Worm (Caenorhabditis elegans) whole organism, L3 larva: Measurements from ENCODE around the gene F16F9.3.

Experiments used
- aly-2 ChIP-seq: fragments of 150-350 bp; optimal IDR thresholded peaks from 2 replicates; lab custom pipeline; 2014; ENCODE audit warnings: missing biosample characterization, missing genetic modification characterization
- ceh-16 ChIP-seq: sonication (generic microtip); optimal IDR thresholded peaks from 2 replicates; lab custom pipeline; 2017; ENCODE audit warnings: missing biosample characterization, missing genetic modification characterization
- ceh-82 ChIP-seq: fragments of 150-350 bp; optimal IDR thresholded peaks from 2 replicates; lab custom pipeline; 2014; ENCODE audit warnings: missing biosample characterization, missing genetic modification characterization
- ceh-9 ChIP-seq: sonication (generic microtip); optimal IDR thresholded peaks from 2 replicates; lab custom pipeline; 2018; ENCODE audit warnings: missing biosample characterization, missing genetic modification characterization
- daf-12 ChIP-seq: fragments of 150-350 bp; optimal IDR thresholded peaks from 2 replicates; lab custom pipeline; 2014; ENCODE audit warnings: missing biosample characterization, missing genetic modification reagents, missing genetic modification characterization
- elt-2 ChIP-seq: sonication (generic microtip); optimal IDR thresholded peaks from 2 replicates; lab custom pipeline; 2016; ENCODE audit warnings: missing genetic modification reagents, mild to moderate bottlenecking, missing genetic modification characterization, missing compliant biosample characterization
- eor-1 ChIP-seq, 2 experiments: fragments of 150-350 bp; optimal IDR thresholded peaks; 2 replicates each; lab custom pipeline; 2014 to 2018; ENCODE audit warnings: missing biosample characterization in 2 of 2, missing genetic modification characterization in 2 of 2
- jun-1 ChIP-seq: fragments of 150-350 bp; optimal IDR thresholded peaks from 2 replicates; lab custom pipeline; 2014; ENCODE audit warnings: missing biosample characterization, missing genetic modification reagents, missing genetic modification characterization
- lin-15B ChIP-seq: fragments of 150-350 bp; optimal IDR thresholded peaks from 2 replicates; lab custom pipeline; 2014; ENCODE audit warnings: missing biosample characterization, missing genetic modification characterization
- lsy-12 ChIP-seq: sonication (generic microtip); optimal IDR thresholded peaks from 2 replicates; lab custom pipeline; 2016; ENCODE audit warnings: mild to moderate bottlenecking, missing genetic modification characterization, missing compliant biosample characterization
- mdl-1 ChIP-seq: fragments of 150-350 bp; optimal IDR thresholded peaks from 2 replicates; lab custom pipeline; 2014; ENCODE audit warnings: missing biosample characterization, missing genetic modification characterization
- nhr-11 ChIP-seq: fragments of 150-350 bp; optimal IDR thresholded peaks from 2 replicates; lab custom pipeline; 2014; ENCODE audit warnings: missing biosample characterization, missing genetic modification characterization
- nhr-12 ChIP-seq: fragments of 150-350 bp; optimal IDR thresholded peaks from 2 replicates; lab custom pipeline; 2014; ENCODE audit warnings: missing biosample characterization, missing genetic modification characterization
- nhr-237 ChIP-seq: fragments of 150-350 bp; optimal IDR thresholded peaks from 2 replicates; lab custom pipeline; 2014; ENCODE audit warnings: missing biosample characterization, missing genetic modification characterization
- nhr-25 ChIP-seq: sonication (generic microtip); optimal IDR thresholded peaks from 2 replicates; lab custom pipeline; 2017; ENCODE audit warnings: missing biosample characterization, missing genetic modification characterization
- nhr-28 ChIP-seq: fragments of 150-350 bp; optimal IDR thresholded peaks from 2 replicates; lab custom pipeline; 2014; ENCODE audit warnings: missing biosample characterization, missing genetic modification characterization
- nhr-67 ChIP-seq: fragments of 150-350 bp; optimal IDR thresholded peaks from 2 replicates; lab custom pipeline; 2014; ENCODE audit warnings: missing biosample characterization, missing genetic modification characterization
- nhr-77 ChIP-seq: fragments of 150-350 bp; optimal IDR thresholded peaks from 2 replicates; lab custom pipeline; 2014; ENCODE audit warnings: missing biosample characterization, missing genetic modification characterization
- pqm-1 ChIP-seq: fragments of 150-350 bp; optimal IDR thresholded peaks from 2 replicates; lab custom pipeline; 2017; ENCODE audit warnings: missing biosample characterization, missing genetic modification characterization, inconsistent platforms
- sea-2 ChIP-seq: fragments of 150-350 bp; sonication (generic microtip); optimal IDR thresholded peaks from 4 replicates; lab custom pipeline; 2014; ENCODE audit warnings: missing biosample characterization, missing genetic modification reagents, missing genetic modification characterization
- snpc-4 ChIP-seq: fragments of 150-350 bp; optimal IDR thresholded peaks from 2 replicates; lab custom pipeline; 2014; ENCODE audit warnings: missing biosample characterization, missing genetic modification characterization
- ztf-11 ChIP-seq: fragments of 150-350 bp; optimal IDR thresholded peaks from 2 replicates; lab custom pipeline; 2014; ENCODE audit warnings: missing biosample characterization, missing genetic modification characterization
- ztf-4 ChIP-seq: fragments of 150-350 bp; optimal IDR thresholded peaks from 2 replicates; lab custom pipeline; 2014; ENCODE audit warnings: missing biosample characterization, missing genetic modification characterization

The F16F9.3 gene

ce11 chrX:8507576-8507975 is 50.2 kb downstream of the F16F9.3 start, which contains the start of gene H03E18.1:
H03E18.1 (plus strand) TSS chrX:8507876.
- TF ChIP-seq ceh-9 (tag; lab: Kevin White, UChicago) (no peak), nhr-77 (no peak), eor-1 (tag; optimal IDR thresholded peaks at IDR 0.05; lab: Kevin White, UChicago) (no peak), jun-1 (tag; lab: Kevin White, UChicago) (no peak), lin-15B (no peak), snpc-4 (no peak), nhr-237 (tag; lab: Kevin White, UChicago) (no peak), ceh-16 (tag; lab: Kevin White, UChicago) (no peak), nhr-25 (tag; lab: Kevin White, UChicago) (no peak), ceh-82 (no peak), elt-2 (tag; lab: Kevin White, UChicago) (no peak), nhr-11 (tag; lab: Kevin White, UChicago) (no peak), nhr-67 (tag; lab: Kevin White, UChicago) (no peak)

DNA sequence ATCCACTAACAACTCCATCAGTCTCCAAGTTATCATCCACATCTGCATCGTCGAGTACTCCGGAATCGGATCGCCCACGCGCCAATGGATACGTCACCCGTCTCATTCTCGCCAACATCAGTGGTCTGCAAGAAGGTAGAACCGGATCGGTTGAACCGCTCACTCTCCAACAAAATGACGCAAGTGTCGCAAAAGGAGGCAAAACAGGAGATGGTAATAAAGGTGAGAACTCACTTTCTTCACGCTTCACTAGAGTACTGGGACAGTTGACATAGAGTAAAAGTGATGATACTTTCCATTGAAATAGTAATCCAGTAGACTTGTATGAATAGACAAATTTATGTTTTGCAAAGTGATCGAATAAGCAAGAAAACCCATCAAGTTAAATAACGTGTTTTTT is 51.7 kb downstream of the F16F9.3 start:
- TF ChIP-seq nhr-28 (tag; lab: Kevin White, UChicago), result no peak
- no peak for TF ChIP-seq mdl-1 (tag; lab: Kevin White, UChicago)
- TF ChIP-seq sea-2 (GFP tag; lab: Kevin White, UChicago), result no peak
- no peak for TF ChIP-seq ztf-11 (tag; lab: Kevin White, UChicago)
- TF ChIP-seq ztf-4 (tag; lab: Kevin White, UChicago), result no peak
- no peak for TF ChIP-seq aly-2 (tag; lab: Kevin White, UChicago)
- TF ChIP-seq pqm-1 (tag; lab: Kevin White, UChicago), result no peak
- TF ChIP-seq lsy-12, result no peak
- TF ChIP-seq daf-12 (tag; lab: Kevin White, UChicago), result no peak
- TF ChIP-seq nhr-12 (tag; lab: Kevin White, UChicago), result no peak
